Worm (Caenorhabditis elegans): ENCODE data around the gene drd-5.
A peak's percentile ranks its signal among the peaks of the same experiment; 100 is the strongest.

- peak in 1 of 2 experiments; percentile 27 for TF ChIP-seq lsy-2 (tag; optimal IDR thresholded peaks at IDR 0.05)
- TF ChIP-seq php-3 (GFP tag; IDR thresholded peaks at IDR 0.05), result no peak
- peak; percentile 30 for TF ChIP-seq hlh-30 (tag; optimal IDR thresholded peaks at IDR 0.05; ENCODE audit: insufficient read depth)
- TF ChIP-seq R02D3.7 (tag; optimal IDR thresholded peaks at IDR 0.05), result no peak
- peak; percentile 84 for TF ChIP-seq lim-7 (GFP tag; IDR thresholded peaks at IDR 0.05)
- TF ChIP-seq nhr-28 (tag; optimal IDR thresholded peaks at IDR 0.05), result no peak
- no peak for TF ChIP-seq nhr-25 (tag; optimal IDR thresholded peaks at IDR 0.05; ENCODE audit: borderline replicate concordance, insufficient read depth)
- TF ChIP-seq nhr-77 (tag; optimal IDR thresholded peaks at IDR 0.05), result no peak
- no peak for TF ChIP-seq attf-4 (tag; optimal IDR thresholded peaks at IDR 0.05)
- TF ChIP-seq zag-1 (tag; optimal IDR thresholded peaks at IDR 0.05), result no peak
- no peak for TF ChIP-seq snpc-4 (tag; optimal IDR thresholded peaks at IDR 0.05)
- TF ChIP-seq F10B5.3 (tag; optimal IDR thresholded peaks at IDR 0.05), result no peak
- TF ChIP-seq lin-13 (GFP tag; optimal IDR thresholded peaks at IDR 0.05), result no peak
- no peak for TF ChIP-seq nhr-48 (tag; optimal IDR thresholded peaks at IDR 0.05)
Observed at ce11 chrX:8381651-8382050, 35.5 kb upstream of the drd-5 start.

Measured in whole organism, L4 larva.